Worm (Caenorhabditis elegans): ENCODE results near the gene unc-80.

- TF ChIP-seq elt-3 (tag; optimal IDR thresholded peaks at IDR 0.05), result no peak
- TF ChIP-seq unc-39 (tag; optimal IDR thresholded peaks at IDR 0.05), result no peak
- no peak for TF ChIP-seq elt-1 (tag; optimal IDR thresholded peaks at IDR 0.05)
- no peak for TF ChIP-seq blmp-1 (tag; optimal IDR thresholded peaks at IDR 0.05; ENCODE audit: insufficient read depth)
- TF ChIP-seq ama-1 (optimal IDR thresholded peaks at IDR 0.05), result no peak
- no peak for TF ChIP-seq peb-1 (tag; optimal IDR thresholded peaks at IDR 0.05)
- no peak for TF ChIP-seq ztf-11 (tag; optimal IDR thresholded peaks at IDR 0.05)
- no peak for TF ChIP-seq F13H6.1 (tag; optimal IDR thresholded peaks at IDR 0.05)
- TF ChIP-seq ceh-82 (tag; optimal IDR thresholded peaks at IDR 0.05), result no peak
- TF ChIP-seq fos-1 (tag; optimal IDR thresholded peaks at IDR 0.05), result no peak
- TF ChIP-seq lin-13 (GFP tag; optimal IDR thresholded peaks at IDR 0.05), result no peak
- TF ChIP-seq snpc-4 (tag; optimal IDR thresholded peaks at IDR 0.05), result no peak
- no peak for TF ChIP-seq egl-27 (tag; optimal IDR thresholded peaks at IDR 0.05)
- peak in 1 of 2 experiments; percentile 35 for TF ChIP-seq lsy-2 (tag; optimal IDR thresholded peaks at IDR 0.05)
Observed at ce11 chrV:20832554-20832963, 46.8 kb upstream of the unc-80 start.
